Worm (Caenorhabditis elegans) whole organism, midembryonic: ENCODE measurements around the gene mrpl-35.

ENCODE experiments used
- med-1 ChIP-seq: sonication (generic microtip); optimal IDR thresholded peaks from 2 replicates; lab custom pipeline; 2017; ENCODE audit warnings: missing genetic modification characterization, mild to moderate bottlenecking, missing compliant biosample characterization, antibody characterized with exemption, missing genetic modification reagents; ENCODE audit not compliant: insufficient read depth
- tab-1 ChIP-seq: fragments of 200-800 bp; sonication (Bioruptor generic); IDR thresholded peaks from 2 replicates; pipeline ENCODE4 v1.3.6; 2022; ENCODE audit warnings: missing genetic modification characterization, missing compliant biosample characterization
- ztf-23 ChIP-seq: fragments of 200-800 bp; sonication (Bioruptor generic); IDR thresholded peaks from 2 replicates; pipeline ENCODE4 v1.3.6; 2022; ENCODE audit warnings: missing genetic modification reagents, missing genetic modification characterization, missing compliant biosample characterization

DNA sequence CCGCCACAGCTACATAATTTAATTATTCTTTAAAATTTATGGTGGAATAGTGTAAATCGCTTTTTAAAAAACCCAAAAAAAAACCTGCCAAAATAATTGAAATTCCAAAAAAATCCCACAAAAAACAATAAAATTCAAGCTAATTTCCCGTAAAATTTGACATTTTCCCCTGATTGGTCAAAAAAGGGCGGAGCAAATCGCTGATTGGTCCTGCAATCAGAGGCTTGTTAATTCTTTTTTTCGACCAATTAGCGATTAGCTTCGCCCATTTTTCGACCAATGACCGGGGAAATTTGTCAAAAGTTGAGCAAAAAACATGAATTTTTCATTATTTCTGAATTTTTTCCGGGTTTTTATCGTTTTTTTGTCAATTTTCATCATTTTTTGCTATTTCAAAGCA is 43.0 kb upstream of the mrpl-35 start:
- no peak for TF ChIP-seq ztf-23 (GFP tag; lab: Robert Waterston, UW)
- TF ChIP-seq tab-1 (GFP tag; lab: Robert Waterston, UW): no peak
- TF ChIP-seq med-1 (GFP tag; lab: Kevin White, UChicago): no peak
